Worm (Caenorhabditis elegans): ENCODE results near the gene cest-16.
A peak's percentile ranks its signal among the peaks of the same experiment; 100 is the strongest.

The cest-16 gene

ce11 chrX:6299641-6300240 lies at the start of gene cest-16:
TSS of gene cest-16 (plus strand) at chrX:6299942.
- TF ChIP-seq nhr-237 (tag; optimal IDR thresholded peaks at IDR 0.05) = no peak
- no peak for TF ChIP-seq lsy-12 (tag; optimal IDR thresholded peaks at IDR 0.05)
- TF ChIP-seq R02D3.7 (tag; optimal IDR thresholded peaks at IDR 0.05) = no peak
- no peak for TF ChIP-seq zag-1 (tag; optimal IDR thresholded peaks at IDR 0.05)
- TF ChIP-seq elt-1 (tag; optimal IDR thresholded peaks at IDR 0.05) = no peak
- no peak for TF ChIP-seq snpc-4 (tag; optimal IDR thresholded peaks at IDR 0.05)
- TF ChIP-seq mdl-1 (tag; optimal IDR thresholded peaks at IDR 0.05) = no peak
- TF ChIP-seq aly-2 (tag; optimal IDR thresholded peaks at IDR 0.05) = no peak
- no peak for TF ChIP-seq lin-39 (tag; optimal IDR thresholded peaks at IDR 0.05)
- no peak for TF ChIP-seq unc-39 (tag; optimal IDR thresholded peaks at IDR 0.05)
- TF ChIP-seq sea-2 (GFP tag; optimal IDR thresholded peaks at IDR 0.05) = no peak
- TF ChIP-seq lin-15B (tag; optimal IDR thresholded peaks at IDR 0.05) = no peak
- no peak for TF ChIP-seq nhr-67 (tag; optimal IDR thresholded peaks at IDR 0.05)
- TF ChIP-seq ceh-82 (tag; optimal IDR thresholded peaks at IDR 0.05) = no peak
- no peak for TF ChIP-seq hmg-11 (tag; optimal IDR thresholded peaks at IDR 0.05)
- TF ChIP-seq tbx-2 (tag; optimal IDR thresholded peaks at IDR 0.05) = no peak
- no peak for TF ChIP-seq daf-12 (tag; optimal IDR thresholded peaks at IDR 0.05)
- TF ChIP-seq fos-1 (tag; optimal IDR thresholded peaks at IDR 0.05) = no peak
- no peak for TF ChIP-seq ceh-16 (tag; optimal IDR thresholded peaks at IDR 0.05)

- no peak for TF ChIP-seq nhr-12 (tag; optimal IDR thresholded peaks at IDR 0.05)
- peak; percentile 1 for TF ChIP-seq R02D3.7 (tag; optimal IDR thresholded peaks at IDR 0.05)
- TF ChIP-seq egl-27 (tag; optimal IDR thresholded peaks at IDR 0.05) = no peak
- TF ChIP-seq tbx-2 (tag; optimal IDR thresholded peaks at IDR 0.05) = peak; percentile 0
- TF ChIP-seq egl-5 (tag; optimal IDR thresholded peaks at IDR 0.05) = no peak
- TF ChIP-seq nhr-23 (tag; optimal IDR thresholded peaks at IDR 0.05) = peak; percentile 71
- peak in 1 of 3 experiments; percentile 46 for TF ChIP-seq elt-3 (tag; optimal IDR thresholded peaks at IDR 0.05)
- no peak for TF ChIP-seq ZK546.5 (tag; optimal IDR thresholded peaks at IDR 0.05)
- TF ChIP-seq ceh-9 (tag; optimal IDR thresholded peaks at IDR 0.05) = no peak
- TF ChIP-seq lin-39 (tag; optimal IDR thresholded peaks at IDR 0.05) = no peak
- peak; percentile 44 for TF ChIP-seq unc-62 (GFP tag; optimal IDR thresholded peaks at IDR 0.05)
- peak; percentile 84 for TF ChIP-seq elt-2 (tag; optimal IDR thresholded peaks at IDR 0.05)
- no peak for TF ChIP-seq lin-15B (tag; optimal IDR thresholded peaks at IDR 0.05)
- TF ChIP-seq pqm-1 (tag; optimal IDR thresholded peaks at IDR 0.05) = peak; percentile 18
- TF ChIP-seq zag-1 (tag; optimal IDR thresholded peaks at IDR 0.05) = no peak
- no peak for TF ChIP-seq ceh-82 (tag; optimal IDR thresholded peaks at IDR 0.05)
- TF ChIP-seq pha-4 (tag; optimal IDR thresholded peaks at IDR 0.05) = peak; percentile 60
- no peak for TF ChIP-seq nhr-237 (tag; optimal IDR thresholded peaks at IDR 0.05)
- TF ChIP-seq aly-2 (tag; optimal IDR thresholded peaks at IDR 0.05) = no peak
- TF ChIP-seq nhr-67 (tag; optimal IDR thresholded peaks at IDR 0.05) = no peak
- TF ChIP-seq unc-39 (tag; optimal IDR thresholded peaks at IDR 0.05) = no peak
- no peak for TF ChIP-seq ceh-16 (tag; optimal IDR thresholded peaks at IDR 0.05)
- no peak for TF ChIP-seq mdl-1 (tag; optimal IDR thresholded peaks at IDR 0.05)
- TF ChIP-seq nfya-1 (tag; optimal IDR thresholded peaks at IDR 0.05; ENCODE audit: insufficient read depth) = peak; percentile 40
- peak; percentile 44 for TF ChIP-seq nhr-25 (tag; optimal IDR thresholded peaks at IDR 0.05)
- no peak for TF ChIP-seq ztf-11 (tag; optimal IDR thresholded peaks at IDR 0.05)
- no peak for TF ChIP-seq ztf-4 (tag; optimal IDR thresholded peaks at IDR 0.05)
- no peak for TF ChIP-seq lsy-12 (tag; optimal IDR thresholded peaks at IDR 0.05)
These were observed 49.4 kb upstream of the cest-16 start for ce11 chrX:6250272-6250752.

ce11 chrX:6250866-6251265 lies 48.9 kb upstream of the cest-16 start:
- TF ChIP-seq fkh-2 (tag; optimal IDR thresholded peaks at IDR 0.05) (no peak), fkh-10 (GFP tag; optimal IDR thresholded peaks at IDR 0.05) (peak; percentile 64)

- TF ChIP-seq nhr-23 (tag; optimal IDR thresholded peaks at IDR 0.05) = peak; percentile 14
- TF ChIP-seq ceh-82 (tag; optimal IDR thresholded peaks at IDR 0.05) = no peak
These were observed 48.4 kb upstream of the cest-16 start for ce11 chrX:6251321-6251720.
